Fruit fly (Drosophila melanogaster): ENCODE data around the gene Sfp24Bc.

- TF ChIP-seq tj (GFP tag; optimal IDR thresholded peaks at IDR 0.05) (peak; percentile 13), CG5204 (GFP tag; optimal IDR thresholded peaks at IDR 0.05) (peak; percentile 69), CG1620 (GFP tag; optimal IDR thresholded peaks at IDR 0.05) (peak; percentile 7), ovo (GFP tag; optimal IDR thresholded peaks at IDR 0.05) (no peak), kay (GFP tag; ENCODE audit: borderline replicate concordance) (peak; percentile 77), toe (GFP tag; optimal IDR thresholded peaks at IDR 0.05) (peak; percentile 57), CG11617 (GFP tag; optimal IDR thresholded peaks at IDR 0.05) (no peak), pad (GFP tag; optimal IDR thresholded peaks at IDR 0.05) (peak; percentile 22), CG12768 (GFP tag; optimal IDR thresholded peaks at IDR 0.05) (peak; percentile 64), CG33017 (tag; optimal IDR thresholded peaks at IDR 0.05) (peak; percentile 79), cic (GFP tag; optimal IDR thresholded peaks at IDR 0.05) (no peak), CG14711 (tag; optimal IDR thresholded peaks at IDR 0.05) (peak; percentile 64)
These were observed 32.9 kb upstream of the Sfp24Bc start, which contains the start of gene CG2816 for dm6 chr2L:3703260-3703659.

Measured in whole organism, adult.